Fruit fly (Drosophila melanogaster): ENCODE measurements around the gene NPF.

dm6 chr3R:16600735-16601134, 8.3 kb upstream of the NPF start:
- TF ChIP-seq CG5204 (GFP tag; optimal IDR thresholded peaks at IDR 0.05), result no peak
- no peak for TF ChIP-seq Hr96 (GFP tag; optimal IDR thresholded peaks at IDR 0.05)
- no peak for TF ChIP-seq pad (GFP tag; optimal IDR thresholded peaks at IDR 0.05)
- no peak for TF ChIP-seq CG33017 (tag; optimal IDR thresholded peaks at IDR 0.05)
- no peak for TF ChIP-seq Clk (GFP tag; optimal IDR thresholded peaks at IDR 0.05)
- TF ChIP-seq ovo (GFP tag; optimal IDR thresholded peaks at IDR 0.05), result no peak
- TF ChIP-seq toe (GFP tag; optimal IDR thresholded peaks at IDR 0.05), result no peak
- TF ChIP-seq tj (GFP tag; optimal IDR thresholded peaks at IDR 0.05), result no peak
- no peak for TF ChIP-seq bab1 (GFP tag; optimal IDR thresholded peaks at IDR 0.05)
- TF ChIP-seq cnc (optimal IDR thresholded peaks at IDR 0.05), result no peak
